Fruit fly (Drosophila melanogaster): ENCODE results near the gene pins.

pins gene

dm6 chr3R:27553379-27553778, 29.3 kb upstream of the pins start:
- TF ChIP-seq tai (GFP tag; optimal IDR thresholded peaks at IDR 0.05) (no peak), Hr83 (GFP tag; optimal IDR thresholded peaks at IDR 0.05; ENCODE audit: poor library complexity, severe bottlenecking) (no peak), Sp1 (GFP tag; optimal IDR thresholded peaks at IDR 0.05) (no peak), jim (GFP tag; optimal IDR thresholded peaks at IDR 0.05) (no peak), dmrt93B (GFP tag; optimal IDR thresholded peaks at IDR 0.05) (no peak), foxo (GFP tag; optimal IDR thresholded peaks at IDR 0.05) (no peak), ey (GFP tag; optimal IDR thresholded peaks at IDR 0.05) (no peak), N (GFP tag; optimal IDR thresholded peaks at IDR 0.05) (no peak), usp (GFP tag; optimal IDR thresholded peaks at IDR 0.05) (no peak), CrebA (GFP tag; optimal IDR thresholded peaks at IDR 0.05; ENCODE audit: borderline replicate concordance) (no peak)

dm6 chr3R:27553921-27554320, 28.7 kb upstream of the pins start:
- TF ChIP-seq N (GFP tag; optimal IDR thresholded peaks at IDR 0.05) (no peak), rgr (GFP tag; optimal IDR thresholded peaks at IDR 0.05) (peak; percentile 70), Hr78 (GFP tag; optimal IDR thresholded peaks at IDR 0.05) (no peak), Vsx2 (GFP tag; optimal IDR thresholded peaks at IDR 0.05; ENCODE audit: partially characterized antibody) (no peak), Abd-B (GFP tag; optimal IDR thresholded peaks at IDR 0.05) (no peak), sage (GFP tag; optimal IDR thresholded peaks at IDR 0.05) (peak; percentile 53), Hnf4 (GFP tag; optimal IDR thresholded peaks at IDR 0.05) (peak; percentile 62), lola (GFP tag; optimal IDR thresholded peaks at IDR 0.05) (no peak), woc (GFP tag; optimal IDR thresholded peaks at IDR 0.05) (peak; percentile 25), usp (GFP tag; optimal IDR thresholded peaks at IDR 0.05) (no peak), dsf (GFP tag; optimal IDR thresholded peaks at IDR 0.05; ENCODE audit: borderline replicate concordance) (no peak), brk (GFP tag; optimal IDR thresholded peaks at IDR 0.05) (no peak), CrebA (GFP tag; optimal IDR thresholded peaks at IDR 0.05; ENCODE audit: borderline replicate concordance) (no peak), h (GFP tag; optimal IDR thresholded peaks at IDR 0.05) (peak; percentile 88), jim (GFP tag; optimal IDR thresholded peaks at IDR 0.05) (no peak), Sp1 (GFP tag; optimal IDR thresholded peaks at IDR 0.05) (peak; percentile 41), ey (GFP tag; optimal IDR thresholded peaks at IDR 0.05) (peak; percentile 62), foxo (GFP tag; optimal IDR thresholded peaks at IDR 0.05) (peak in 1 of 2 experiments; percentile 84), Hr83 (GFP tag; optimal IDR thresholded peaks at IDR 0.05; ENCODE audit: poor library complexity, severe bottlenecking) (no peak), HLH106 (tag; optimal IDR thresholded peaks at IDR 0.05) (peak; percentile 52), fru (GFP tag; optimal IDR thresholded peaks at IDR 0.05) (peak; percentile 76), Mio (GFP tag; optimal IDR thresholded peaks at IDR 0.05) (no peak), GATAd (GFP tag; optimal IDR thresholded peaks at IDR 0.05) (no peak), Myc (optimal IDR thresholded peaks at IDR 0.05) (no peak), CG32264 (GFP tag; optimal IDR thresholded peaks at IDR 0.05) (peak; percentile 32), Dif (GFP tag; optimal IDR thresholded peaks at IDR 0.05; ENCODE audit: partially characterized antibody) (no peak), Jra (GFP tag; optimal IDR thresholded peaks at IDR 0.05) (no peak), CG9705 (GFP tag; optimal IDR thresholded peaks at IDR 0.05) (no peak), tai (GFP tag; optimal IDR thresholded peaks at IDR 0.05) (peak; percentile 27), Rel (GFP tag; optimal IDR thresholded peaks at IDR 0.05) (no peak), Rel (tag; optimal IDR thresholded peaks at IDR 0.05) (no peak), Dfd (GFP tag; optimal IDR thresholded peaks at IDR 0.05) (no peak), pan (optimal IDR thresholded peaks at IDR 0.05) (no peak), dl (GFP tag; optimal IDR thresholded peaks at IDR 0.05; ENCODE audit: insufficient read depth in 1 of 2, partially characterized antibody in 2 of 2) (no peak), OdsH (GFP tag; optimal IDR thresholded peaks at IDR 0.05) (peak; percentile 61), br (GFP tag; optimal IDR thresholded peaks at IDR 0.05) (peak; percentile 74), dmrt93B (GFP tag; optimal IDR thresholded peaks at IDR 0.05) (peak; percentile 33), psq (GFP tag; optimal IDR thresholded peaks at IDR 0.05) (peak; percentile 64), sv (GFP tag; optimal IDR thresholded peaks at IDR 0.05) (no peak)

DNA sequence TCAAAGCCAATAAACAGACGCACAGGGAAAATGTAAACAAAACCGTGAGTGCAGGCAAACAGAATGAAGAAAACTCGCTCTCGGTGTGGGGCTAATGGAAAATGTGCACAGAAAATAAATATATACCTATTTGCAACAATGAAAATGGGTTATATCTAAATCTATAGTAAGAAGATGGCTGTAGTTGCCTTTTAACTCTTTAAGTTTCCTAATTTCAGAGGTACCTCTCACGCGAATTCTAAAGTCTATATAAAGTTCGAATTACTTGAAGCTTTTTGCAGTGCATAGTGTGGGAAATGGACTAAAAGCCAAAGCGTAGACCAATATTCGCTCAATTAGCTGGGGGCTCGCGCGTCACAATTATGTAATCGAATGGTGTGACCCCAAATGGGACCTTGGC, 27.7 kb upstream of the pins start:
- TF ChIP-seq GATAd (GFP tag; optimal IDR thresholded peaks at IDR 0.05) (no peak), Rel (GFP tag; optimal IDR thresholded peaks at IDR 0.05) (no peak), Rel (tag; optimal IDR thresholded peaks at IDR 0.05) (no peak), sv (GFP tag; optimal IDR thresholded peaks at IDR 0.05) (peak; percentile 26), Hr78 (GFP tag; optimal IDR thresholded peaks at IDR 0.05) (no peak), CG32264 (GFP tag; optimal IDR thresholded peaks at IDR 0.05) (no peak), OdsH (GFP tag; optimal IDR thresholded peaks at IDR 0.05) (no peak), rgr (GFP tag; optimal IDR thresholded peaks at IDR 0.05) (peak; percentile 18), CG9705 (GFP tag; optimal IDR thresholded peaks at IDR 0.05) (no peak), Mio (GFP tag; optimal IDR thresholded peaks at IDR 0.05) (no peak), ey (GFP tag; optimal IDR thresholded peaks at IDR 0.05) (no peak), Dif (GFP tag; optimal IDR thresholded peaks at IDR 0.05; ENCODE audit: partially characterized antibody) (no peak), h (GFP tag; optimal IDR thresholded peaks at IDR 0.05) (no peak), Sp1 (GFP tag; optimal IDR thresholded peaks at IDR 0.05) (no peak), HLH106 (tag; optimal IDR thresholded peaks at IDR 0.05) (no peak), jim (GFP tag; optimal IDR thresholded peaks at IDR 0.05) (no peak)
